Worm (Caenorhabditis elegans): ENCODE measurements around the gene eif-2Bgamma.

eif-2Bgamma gene

ce11 chrII:6951250-6951806 lies 16.1 kb downstream of the eif-2Bgamma start, which contains the start of the genes malt-1 and ceh-38 (continued):
- TF ChIP-seq mep-1 (tag; optimal IDR thresholded peaks at IDR 0.05) (peak; percentile 98), saeg-2 (GFP tag; IDR thresholded peaks at IDR 0.05) (0 out of 2 replicates have a peak, but pooled peaks have one; percentile 50), ceh-44 (GFP tag; IDR thresholded peaks at IDR 0.05) (no peak), egl-43 (GFP tag; IDR thresholded peaks at IDR 0.05) (peak; percentile 45; the same call in 1 of the 2 replicates), F44E2.7 (GFP tag; IDR thresholded peaks at IDR 0.05) (0 out of 2 replicates have a peak, but pooled peaks have one; percentile 15), lim-7 (GFP tag; IDR thresholded peaks at IDR 0.05) (no peak), skn-1 (tag; optimal IDR thresholded peaks at IDR 0.05) (peak; percentile 28), fos-1 (tag; optimal IDR thresholded peaks at IDR 0.05) (peak; percentile 43), tra-1 (GFP tag; IDR thresholded peaks at IDR 0.05) (peak; percentile 66), pha-4 (GFP tag; IDR thresholded peaks at IDR 0.05) (peak; percentile 64), pha-4 (tag; optimal IDR thresholded peaks at IDR 0.05) (no peak), lsy-2 (tag; optimal IDR thresholded peaks at IDR 0.05) (peak; percentile 94 to 97), cey-2 (tag; optimal IDR thresholded peaks at IDR 0.05; ENCODE audit: borderline replicate concordance, insufficient read depth) (peak; percentile 52), mdl-1 (tag; optimal IDR thresholded peaks at IDR 0.05) (peak; percentile 54 to 98), madf-9 (GFP tag; conservative IDR thresholded peaks at IDR 0.05) (0 out of 2 replicates have a peak, but pooled peaks have one; percentile 34), hmg-1.1 (GFP tag; IDR thresholded peaks at IDR 0.05) (peak; percentile 96), mdt-29 (GFP tag; IDR thresholded peaks at IDR 0.05) (0 out of 2 replicates have a peak, but pooled peaks have one; percentile 31), aly-2 (tag; optimal IDR thresholded peaks at IDR 0.05) (no peak), unc-62 (GFP tag; optimal IDR thresholded peaks at IDR 0.05 in 1 of 2) (peak in 1 of 2 experiments; percentile 100), unc-62 (tag; optimal IDR thresholded peaks at IDR 0.05) (no peak), spr-1 (tag; optimal IDR thresholded peaks at IDR 0.05) (peak; percentile 83), nhr-42 (GFP tag; IDR thresholded peaks at IDR 0.05) (0 out of 2 replicates have a peak, but pooled peaks have one; percentile 45), daf-19 (GFP tag; conservative IDR thresholded peaks at IDR 0.05) (peak; percentile 79), dve-1 (tag; optimal IDR thresholded peaks at IDR 0.05; ENCODE audit: insufficient read depth) (peak; percentile 98), lin-39 (tag; optimal IDR thresholded peaks at IDR 0.05) (peak; percentile 65), ces-1 (GFP tag; optimal IDR thresholded peaks at IDR 0.05) (no peak), madf-5 (GFP tag; IDR thresholded peaks at IDR 0.05) (no peak), T26A8.4 (GFP tag; IDR thresholded peaks at IDR 0.05) (peak; percentile 88), unc-39 (tag; optimal IDR thresholded peaks at IDR 0.05) (no peak), daf-8 (GFP tag; IDR thresholded peaks at IDR 0.05) (no peak), aha-1 (tag) (peak; percentile 92), gei-8 (GFP tag; optimal IDR thresholded peaks at IDR 0.05) (no peak), lin-38 (GFP tag; IDR thresholded peaks at IDR 0.05) (peak; percentile 73)

- no peak for TF ChIP-seq ceh-20 (GFP tag; IDR thresholded peaks at IDR 0.05)
- no peak for TF ChIP-seq duxl-1 (tag; optimal IDR thresholded peaks at IDR 0.05; ENCODE audit: poor library complexity)
- no peak for TF ChIP-seq egl-27 (tag; optimal IDR thresholded peaks at IDR 0.05)
- no peak for TF ChIP-seq mxl-3 (GFP tag; optimal IDR thresholded peaks at IDR 0.05)
- TF ChIP-seq mdl-1 (tag; optimal IDR thresholded peaks at IDR 0.05): no peak
- TF ChIP-seq unc-62 (GFP tag; optimal IDR thresholded peaks at IDR 0.05 in 1 of 2): peak in 1 of 2 experiments; percentile 33
- no peak for TF ChIP-seq unc-62 (tag; optimal IDR thresholded peaks at IDR 0.05)
- TF ChIP-seq sdz-12 (GFP tag; optimal IDR thresholded peaks at IDR 0.05): no peak
- no peak for TF ChIP-seq ama-1 (optimal IDR thresholded peaks at IDR 0.05)
- TF ChIP-seq lsy-2 (tag; optimal IDR thresholded peaks at IDR 0.05): no peak
- no peak for TF ChIP-seq saeg-2 (GFP tag; IDR thresholded peaks at IDR 0.05)
- TF ChIP-seq nhr-6 (tag; optimal IDR thresholded peaks at IDR 0.05): no peak
- no peak for TF ChIP-seq hlh-30 (tag; optimal IDR thresholded peaks at IDR 0.05; ENCODE audit: insufficient read depth)
- TF ChIP-seq ces-1 (GFP tag; optimal IDR thresholded peaks at IDR 0.05): no peak
- TF ChIP-seq nhr-237 (tag; optimal IDR thresholded peaks at IDR 0.05): no peak
- TF ChIP-seq mxl-2 (GFP tag; conservative IDR thresholded peaks at IDR 0.05): no peak
- TF ChIP-seq dmd-8 (GFP tag; IDR thresholded peaks at IDR 0.05): no peak
- TF ChIP-seq spr-3 (GFP tag; optimal IDR thresholded peaks at IDR 0.05): no peak
- TF ChIP-seq F37D6.2 (tag; optimal IDR thresholded peaks at IDR 0.05): peak; percentile 51
- no peak for TF ChIP-seq nhr-111 (GFP tag; optimal IDR thresholded peaks at IDR 0.05)
- 0 out of 2 replicates have a peak, but pooled peaks have one; percentile 37 for TF ChIP-seq vab-7 (GFP tag; IDR thresholded peaks at IDR 0.05)
- peak; percentile 7 for TF ChIP-seq dpl-1 (GFP tag; optimal IDR thresholded peaks at IDR 0.05)
Observed at ce11 chrII:6943299-6944051, 24.0 kb downstream of the eif-2Bgamma start.
